Worm (Caenorhabditis elegans): Measurements from ENCODE around the gene gtf-2E2.

- TF ChIP-seq ZK546.5 (tag; optimal IDR thresholded peaks at IDR 0.05) (no peak), snpc-4 (tag; optimal IDR thresholded peaks at IDR 0.05) (no peak), nfya-1 (tag; optimal IDR thresholded peaks at IDR 0.05; ENCODE audit: insufficient read depth) (no peak), nhr-237 (tag; optimal IDR thresholded peaks at IDR 0.05) (no peak)
Observed at ce11 chrII:11556338-11556737, 14.0 kb upstream of the gtf-2E2 start, which contains the start of gene F54D5.17.
